Fruit fly (Drosophila melanogaster) Kc167 (cell line): Measurements from ENCODE around the gene CG9449.

Experiments used
- h ChIP-seq: fragments of >200 bp; optimal IDR thresholded peaks from 3 replicates; lab custom pipeline; 2018; ENCODE audit warnings: missing external identifiers
- insv ChIP-seq: fragments of >200 bp; optimal IDR thresholded peaks from 3 replicates; lab custom pipeline; 2018; ENCODE audit warnings: missing external identifiers
- ttk ChIP-seq: sonication (Bioruptor generic); optimal IDR thresholded peaks from 2 replicates; lab custom pipeline; 2017; ENCODE audit warnings: missing external identifiers

dm6 chr3L:19524690-19525089, 27.2 kb upstream of the CG9449 start:
- TF ChIP-seq h (lab: Kevin White, UChicago) (no peak), ttk (no peak), insv (lab: Kevin White, UChicago) (no peak)
